Worm (Caenorhabditis elegans) whole organism, early embryonic: ENCODE measurements around the gene F49C5.3.

ENCODE experiments used
- B0310.2 ChIP-seq: sonication (generic microtip); optimal IDR thresholded peaks from 2 replicates; lab custom pipeline; 2016; ENCODE audit warnings: mild to moderate bottlenecking, missing genetic modification characterization, missing compliant biosample characterization
- F13C5.2 ChIP-seq: sonication (generic microtip); optimal IDR thresholded peaks from 2 replicates; lab custom pipeline; 2017; ENCODE audit warnings: mild to moderate bottlenecking, missing genetic modification characterization, inconsistent platforms, missing compliant biosample characterization
- ama-1 ChIP-seq: fragments of 150-350 bp; optimal IDR thresholded peaks from 2 replicates; lab custom pipeline; 2014
- flt-1 ChIP-seq: fragments of 200-800 bp; sonication (Bioruptor generic); IDR thresholded peaks from 2 replicates; pipeline ENCODE4 v1.3.6; 2022; ENCODE audit warnings: missing genetic modification characterization, missing compliant biosample characterization

DNA sequence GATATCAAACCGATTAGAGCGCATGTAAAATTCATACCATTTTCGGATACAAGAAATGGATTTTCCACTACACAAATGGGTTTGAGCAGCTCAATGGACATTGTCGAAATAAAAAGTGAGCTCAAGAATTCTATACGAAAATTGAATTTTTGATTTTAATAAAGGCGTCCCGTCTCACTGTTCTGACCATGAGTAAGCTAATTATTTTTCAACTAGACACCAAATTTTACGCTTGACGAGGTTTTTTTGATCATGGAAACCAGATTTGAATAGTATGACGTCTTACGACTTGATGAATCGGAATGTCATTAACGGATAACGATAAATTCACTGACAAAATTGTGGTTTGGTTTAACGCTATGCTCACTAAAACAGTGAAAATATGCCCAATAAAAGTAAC lies 20.0 kb upstream of the F49C5.3 start, which contains the start of gene srh-61:
- TF ChIP-seq flt-1 (GFP tag; lab: Robert Waterston, UW) (no peak), F13C5.2 (no peak), ama-1 (lab: Kevin White, UChicago) (no peak), B0310.2 (no peak)
